Fruit fly (Drosophila melanogaster) whole organism, embryonic: ENCODE measurements around the gene CG33796.

Experiments
- Adf1 ChIP-seq: fragments of 200-800 bp; sonication (Bioruptor generic); IDR thresholded peaks from 2 replicates; pipeline ENCODE4 v1.3.6; 2022; ENCODE audit warnings: missing biosample characterization, missing genetic modification characterization
- Atf3 ChIP-seq: fragments of 200-800 bp; sonication (Bioruptor generic); optimal IDR thresholded peaks from 3 replicates; lab custom pipeline; 2016; ENCODE audit warnings: missing biosample characterization, missing genetic modification characterization
- CG1233 ChIP-seq: fragments of 200-800 bp; sonication (Bioruptor generic); optimal IDR thresholded peaks from 4 replicates; lab custom pipeline; 2018; ENCODE audit warnings: missing biosample characterization, mild to moderate bottlenecking, missing genetic modification characterization
- CG13296 ChIP-seq: fragments of 200-800 bp; sonication (Bioruptor generic); optimal IDR thresholded peaks from 3 replicates; lab custom pipeline; 2018; ENCODE audit warnings: missing biosample characterization, mild to moderate bottlenecking, missing genetic modification characterization
- CG15011 ChIP-seq: fragments of 200-800 bp; sonication (Bioruptor generic); optimal IDR thresholded peaks from 3 replicates; lab custom pipeline; 2018; ENCODE audit warnings: missing biosample characterization, mild to moderate bottlenecking, missing genetic modification characterization
- CG1647 ChIP-seq: fragments of 200-800 bp; sonication (Bioruptor generic); optimal IDR thresholded peaks from 3 replicates; lab custom pipeline; 2016; ENCODE audit warnings: missing biosample characterization, missing genetic modification characterization
- CG16779 ChIP-seq: fragments of 200-800 bp; sonication (Bioruptor generic); IDR thresholded peaks from 2 replicates; pipeline ENCODE4 v1.3.6; 2022; ENCODE audit warnings: missing biosample characterization, missing genetic modification characterization
- CG31388 ChIP-seq: fragments of 200-800 bp; sonication (Bioruptor generic); optimal IDR thresholded peaks from 2 replicates; lab custom pipeline; 2016; ENCODE audit warnings: missing biosample characterization, missing genetic modification characterization
- CG3163 ChIP-seq: fragments of 200-800 bp; sonication (Bioruptor generic); optimal IDR thresholded peaks from 3 replicates; lab custom pipeline; 2016; ENCODE audit warnings: missing biosample characterization, missing genetic modification characterization
- CG32532 ChIP-seq: fragments of 200-800 bp; sonication (Bioruptor generic); IDR thresholded peaks from 2 replicates; pipeline ENCODE4 v1.3.6; 2022; ENCODE audit warnings: missing biosample characterization, missing genetic modification characterization
- CG32767 ChIP-seq: fragments of 200-800 bp; sonication (Bioruptor generic); IDR thresholded peaks from 2 replicates; pipeline ENCODE4 v1.3.6; 2022; ENCODE audit warnings: missing biosample characterization, missing genetic modification characterization
- CG8089 ChIP-seq: fragments of 200-800 bp; sonication (Bioruptor generic); optimal IDR thresholded peaks from 3 replicates; lab custom pipeline; 2016; ENCODE audit warnings: missing biosample characterization, missing genetic modification characterization
- CG8281 ChIP-seq: fragments of 200-800 bp; sonication (Bioruptor generic); optimal IDR thresholded peaks from 2 replicates; lab custom pipeline; 2018; ENCODE audit warnings: missing biosample characterization, mild to moderate bottlenecking, missing genetic modification characterization, moderate library complexity
- CG8924 ChIP-seq: fragments of 200-800 bp; optimal IDR thresholded peaks from 3 replicates; lab custom pipeline; 2019; ENCODE audit warnings: missing biosample characterization, mild to moderate bottlenecking, missing genetic modification characterization, moderate library complexity
- CG9215 ChIP-seq: fragments of 200-800 bp; sonication (Bioruptor generic); IDR thresholded peaks from 2 replicates; pipeline ENCODE4 v1.3.6; 2022; ENCODE audit warnings: missing biosample characterization, missing genetic modification characterization
- CG9797 ChIP-seq: fragments of 200-800 bp; sonication (Bioruptor generic); optimal IDR thresholded peaks from 3 replicates; lab custom pipeline; 2018; ENCODE audit warnings: missing biosample characterization, mild to moderate bottlenecking, missing genetic modification characterization
- CG9876 ChIP-seq: fragments of 200-800 bp; sonication (Bioruptor generic); optimal IDR thresholded peaks from 2 replicates; lab custom pipeline; 2016; ENCODE audit warnings: missing biosample characterization, missing genetic modification characterization
- CrebB ChIP-seq: fragments of 200-800 bp; sonication (Bioruptor generic); optimal IDR thresholded peaks from 3 replicates; lab custom pipeline; 2018; ENCODE audit warnings: missing biosample characterization, mild to moderate bottlenecking, missing genetic modification characterization
- Dfd ChIP-seq, 2 experiments: fragments of >200 bp; optimal IDR thresholded peaks; 2 replicates each; lab custom pipeline; 2017; ENCODE audit warnings: missing biosample characterization in 2 of 2, missing genetic modification characterization in 2 of 2
- Dip2 ChIP-seq: fragments of 200-800 bp; sonication (Bioruptor generic); IDR thresholded peaks from 2 replicates; pipeline ENCODE4 v1.3.6; 2022; ENCODE audit warnings: missing biosample characterization, missing genetic modification characterization
- Doc2 ChIP-seq: fragments of 200-800 bp; sonication (Bioruptor generic); IDR thresholded peaks from 2 replicates; pipeline ENCODE4 v1.3.6; 2022; ENCODE audit warnings: missing biosample characterization, missing genetic modification characterization
- ERR ChIP-seq: fragments of 200-800 bp; sonication (Bioruptor generic); optimal IDR thresholded peaks from 2 replicates; lab custom pipeline; 2016; ENCODE audit warnings: missing biosample characterization, missing genetic modification characterization
- Mrtf ChIP-seq: fragments of 200-800 bp; sonication (Bioruptor generic); IDR thresholded peaks from 3 replicates; pipeline ENCODE4 v1.3.6; 2022; ENCODE audit warnings: missing biosample characterization, missing genetic modification characterization
- Myb ChIP-seq: fragments of 200-800 bp; sonication (Bioruptor generic); optimal IDR thresholded peaks from 2 replicates; lab custom pipeline; 2016; ENCODE audit warnings: missing biosample characterization, missing genetic modification characterization
- NC2β ChIP-seq: fragments of 200-800 bp; sonication (Bioruptor generic); optimal IDR thresholded peaks from 2 replicates; lab custom pipeline; 2016; ENCODE audit warnings: missing biosample characterization, missing genetic modification characterization
- NK7.1 ChIP-seq: fragments of 200-800 bp; sonication (Bioruptor generic); optimal IDR thresholded peaks from 3 replicates; lab custom pipeline; 2016; ENCODE audit warnings: missing biosample characterization, missing genetic modification characterization
- Neu2 ChIP-seq: fragments of 200-800 bp; sonication (Bioruptor generic); optimal IDR thresholded peaks from 3 replicates; lab custom pipeline; 2016; ENCODE audit warnings: missing biosample characterization, missing genetic modification characterization, borderline replicate concordance
- Nf-YA ChIP-seq: fragments of 200-800 bp; sonication (Bioruptor generic); IDR thresholded peaks from 2 replicates; pipeline ENCODE4 v1.3.6; 2022; ENCODE audit warnings: missing biosample characterization, missing genetic modification characterization
- Six4 ChIP-seq: fragments of 200-800 bp; sonication (Bioruptor generic); optimal IDR thresholded peaks from 2 replicates; lab custom pipeline; 2016; ENCODE audit warnings: missing biosample characterization, missing genetic modification characterization
- Trl ChIP-seq, 3 experiments: fragments of >200 bp in 2 of 3; fragments of 200-800 bp in 1 of 3; sonication (Bioruptor generic) in 1 of 3; optimal IDR thresholded peaks; 2 replicates in 1 of 3; 3 replicates in 2 of 3; lab custom pipeline; 2016 to 2017; ENCODE audit warnings: missing biosample characterization in 1 of 3, missing genetic modification characterization in 1 of 3
- bab2 ChIP-seq: fragments of 200-800 bp; sonication (Bioruptor generic); optimal IDR thresholded peaks from 2 replicates; lab custom pipeline; 2016; ENCODE audit warnings: missing biosample characterization, missing genetic modification characterization
- chm ChIP-seq: fragments of 200-800 bp; sonication (Bioruptor generic); IDR thresholded peaks from 2 replicates; pipeline ENCODE4 v1.3.6; 2022; ENCODE audit warnings: missing biosample characterization, missing genetic modification characterization
- crol ChIP-seq: fragments of 200-800 bp; sonication (Bioruptor generic); IDR thresholded peaks from 2 replicates; pipeline ENCODE4 v1.3.6; 2022; ENCODE audit warnings: missing biosample characterization, missing genetic modification characterization
- da ChIP-seq: fragments of 200-800 bp; sonication (Bioruptor generic); optimal IDR thresholded peaks from 2 replicates; lab custom pipeline; 2016; ENCODE audit warnings: missing biosample characterization, missing genetic modification characterization
- dimm ChIP-seq: fragments of 200-800 bp; sonication (Bioruptor generic); IDR thresholded peaks from 2 replicates; pipeline ENCODE4 v1.3.6; 2022; ENCODE audit warnings: missing biosample characterization, missing genetic modification characterization
- dmrt99B ChIP-seq: fragments of 200-800 bp; sonication (Bioruptor generic); optimal IDR thresholded peaks from 2 replicates; lab custom pipeline; 2018; ENCODE audit warnings: missing biosample characterization, mild to moderate bottlenecking, missing genetic modification characterization, moderate library complexity
- exex ChIP-seq: fragments of 200-800 bp; sonication (Bioruptor generic); optimal IDR thresholded peaks from 4 replicates; lab custom pipeline; 2018; ENCODE audit warnings: missing biosample characterization, mild to moderate bottlenecking, missing genetic modification characterization, moderate library complexity
- gem ChIP-seq: fragments of 200-800 bp; sonication (Bioruptor generic); optimal IDR thresholded peaks from 2 replicates; lab custom pipeline; 2019; ENCODE audit warnings: missing biosample characterization, mild to moderate bottlenecking, missing genetic modification characterization, moderate library complexity
- gfzf ChIP-seq: fragments of 200-800 bp; sonication (Bioruptor generic); optimal IDR thresholded peaks from 2 replicates; lab custom pipeline; 2016; ENCODE audit warnings: missing biosample characterization, mild to moderate bottlenecking, missing genetic modification characterization, moderate library complexity
- gsb-n ChIP-seq: fragments of 200-800 bp; sonication (Bioruptor generic); optimal IDR thresholded peaks from 3 replicates; lab custom pipeline; 2018; ENCODE audit warnings: missing biosample characterization, mild to moderate bottlenecking, missing genetic modification characterization
- h ChIP-seq: fragments of >200 bp; optimal IDR thresholded peaks from 2 replicates; lab custom pipeline; 2017
- ind ChIP-seq: fragments of 200-800 bp; sonication (Bioruptor generic); optimal IDR thresholded peaks from 3 replicates; lab custom pipeline; 2016; ENCODE audit warnings: missing biosample characterization, missing genetic modification characterization
- klu ChIP-seq: fragments of 200-800 bp; sonication (Bioruptor generic); IDR thresholded peaks from 2 replicates; pipeline ENCODE4 v1.3.6; 2022; ENCODE audit warnings: missing biosample characterization, missing genetic modification characterization
- mld ChIP-seq: fragments of 200-800 bp; sonication (Bioruptor generic); IDR thresholded peaks from 3 replicates; pipeline ENCODE4 v1.3.6; 2022; ENCODE audit warnings: missing biosample characterization, missing genetic modification characterization; ENCODE audit not compliant: partially characterized antibody
- oc ChIP-seq: fragments of 200-800 bp; sonication (Bioruptor generic); optimal IDR thresholded peaks from 2 replicates; lab custom pipeline; 2018; ENCODE audit warnings: missing biosample characterization, mild to moderate bottlenecking, missing genetic modification characterization, moderate library complexity
- org-1 ChIP-seq: fragments of 200-800 bp; sonication (Bioruptor generic); optimal IDR thresholded peaks from 2 replicates; lab custom pipeline; 2017; ENCODE audit warnings: missing biosample characterization, missing genetic modification characterization
- repo ChIP-seq: fragments of 200-800 bp; sonication (Bioruptor generic); optimal IDR thresholded peaks from 2 replicates; lab custom pipeline; 2016; ENCODE audit warnings: missing biosample characterization, missing genetic modification characterization
- row ChIP-seq: fragments of 200-800 bp; sonication (Bioruptor generic); IDR thresholded peaks from 3 replicates; pipeline ENCODE4 v1.3.6; 2022; ENCODE audit warnings: missing biosample characterization, missing genetic modification characterization
- shn ChIP-seq: fragments of 200-800 bp; sonication (Bioruptor generic); optimal IDR thresholded peaks from 3 replicates; lab custom pipeline; 2016; ENCODE audit warnings: missing biosample characterization, missing genetic modification characterization
- sim ChIP-seq: fragments of 200-800 bp; sonication (Bioruptor generic); IDR thresholded peaks from 2 replicates; pipeline ENCODE4 v1.3.6; 2022; ENCODE audit warnings: missing biosample characterization, missing genetic modification characterization
- slbo ChIP-seq: fragments of 200-800 bp; sonication (Bioruptor generic); IDR thresholded peaks from 2 replicates; pipeline ENCODE4 v1.3.6; 2022; ENCODE audit warnings: missing biosample characterization, missing genetic modification characterization
- tap ChIP-seq: fragments of 200-800 bp; optimal IDR thresholded peaks from 3 replicates; lab custom pipeline; 2019; ENCODE audit warnings: missing biosample characterization, mild to moderate bottlenecking, missing genetic modification characterization, moderate library complexity
- tio ChIP-seq: fragments of 200-800 bp; sonication (Bioruptor generic); optimal IDR thresholded peaks from 2 replicates; lab custom pipeline; 2017; ENCODE audit warnings: missing biosample characterization, missing genetic modification characterization, inconsistent platforms

CG33796 gene

DNA sequence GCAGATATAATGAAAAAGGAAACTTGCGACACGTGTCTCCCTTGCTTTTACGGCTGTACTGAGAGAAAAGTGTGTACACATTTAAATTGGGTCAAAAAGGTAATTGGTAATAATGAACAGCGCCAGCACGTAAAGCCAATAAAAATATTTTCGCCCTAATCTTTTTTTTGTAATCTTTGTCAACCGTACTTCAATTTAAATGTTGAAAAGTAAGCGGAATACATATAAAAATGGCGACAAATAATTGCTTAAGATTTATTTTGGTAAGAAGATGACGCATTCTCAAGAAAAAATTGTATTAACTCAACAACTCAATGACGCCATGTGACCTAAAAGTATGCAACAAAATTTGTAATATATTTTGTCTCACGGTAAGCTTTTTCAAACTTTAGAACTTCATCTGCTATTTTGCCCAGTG is 22.1 kb downstream of the CG33796 start (continued):
- peak; percentile 27 for TF ChIP-seq CG8924
- TF ChIP-seq CG32767 = no peak
- no peak for TF ChIP-seq repo (GFP tag; lab: Kevin White, UChicago)
- TF ChIP-seq Adf1 = no peak
- no peak for TF ChIP-seq sim
- TF ChIP-seq Mrtf (GFP tag; lab: Robert Waterston, UW) = no peak
- no peak for TF ChIP-seq crol (GFP tag; lab: Robert Waterston, UW)
- TF ChIP-seq row (GFP tag; lab: Robert Waterston, UW) = peak; percentile 40
- peak; percentile 8; the same call in 1 of the 2 replicates for TF ChIP-seq CG9215 (GFP tag; lab: Robert Waterston, UW)
- no peak for TF ChIP-seq CG1647 (GFP tag; lab: Kevin White, UChicago)
- TF ChIP-seq CG16779 = no peak
- peak; percentile 27 for TF ChIP-seq CG13296 (GFP tag; lab: Kevin White, UChicago)
- no peak for TF ChIP-seq CrebB (tag; lab: Kevin White, UChicago)
- no peak for TF ChIP-seq CG8281 (tag; lab: Kevin White, UChicago)
- TF ChIP-seq klu (GFP tag; lab: Robert Waterston, UW) = no peak
- TF ChIP-seq Dfd (GFP tag; optimal IDR thresholded peaks at IDR 0.05; lab: Kevin White, UChicago) = no peak
- TF ChIP-seq dimm (GFP tag; lab: Robert Waterston, UW) = no peak
- no peak for TF ChIP-seq NK7.1 (GFP tag; lab: Kevin White, UChicago)
- no peak for TF ChIP-seq NC2β
- TF ChIP-seq exex (tag; lab: Kevin White, UChicago) = peak; percentile 9
- TF ChIP-seq bab2 (GFP tag; lab: Kevin White, UChicago) = no peak
- TF ChIP-seq gfzf (GFP tag; lab: Kevin White, UChicago) = no peak
- TF ChIP-seq CG1233 (GFP tag; lab: Kevin White, UChicago) = peak; percentile 37
- TF ChIP-seq tio = peak; percentile 22
- no peak for TF ChIP-seq ERR (GFP tag; lab: Kevin White, UChicago)
- no peak for TF ChIP-seq tap (tag; lab: Kevin White, UChicago)
- TF ChIP-seq mld = no peak
- TF ChIP-seq CG9876 (GFP tag; lab: Kevin White, UChicago) = no peak
- TF ChIP-seq dmrt99B = peak; percentile 59
- TF ChIP-seq h (lab: Kevin White, UChicago) = no peak
- no peak for TF ChIP-seq chm (GFP tag; lab: Robert Waterston, UW)
- peak; percentile 14 for TF ChIP-seq ind (GFP tag; lab: Kevin White, UChicago)
- TF ChIP-seq CG9797 (GFP tag; lab: Kevin White, UChicago) = no peak
- no peak for TF ChIP-seq Six4
- no peak for TF ChIP-seq shn (GFP tag; lab: Kevin White, UChicago)
- TF ChIP-seq CG31388 (GFP tag; lab: Kevin White, UChicago) = no peak
- TF ChIP-seq Dip2 = no peak
- TF ChIP-seq Doc2 = no peak
- no peak for TF ChIP-seq CG3163 (GFP tag; lab: Kevin White, UChicago)
- peak; percentile 23 for TF ChIP-seq org-1
- no peak for TF ChIP-seq oc (tag; lab: Kevin White, UChicago)
- TF ChIP-seq gem = peak; percentile 54
- no peak for TF ChIP-seq da (GFP tag; lab: Kevin White, UChicago)
- no peak for TF ChIP-seq gsb-n (tag; lab: Kevin White, UChicago)
- TF ChIP-seq Atf3 = peak; percentile 9
- TF ChIP-seq slbo (GFP tag; lab: Robert Waterston, UW) = no peak
- TF ChIP-seq Nf-YA = no peak
- no peak for TF ChIP-seq Neu2
- TF ChIP-seq CG15011 = no peak
- peak; percentile 6 for TF ChIP-seq Myb (GFP tag; lab: Kevin White, UChicago)
- no peak for TF ChIP-seq CG8089
- no peak for TF ChIP-seq Trl (optimal IDR thresholded peaks at IDR 0.05; lab: Kevin White, UChicago)
- TF ChIP-seq Trl (GFP tag; optimal IDR thresholded peaks at IDR 0.05; lab: Kevin White, UChicago) = no peak
- no peak for TF ChIP-seq CG32532
